Fruit fly (Drosophila melanogaster) whole organism, embryonic: ENCODE results near the gene CG42656.

Experiments used
- CG11398 ChIP-seq: fragments of 200-800 bp; sonication (Bioruptor generic); optimal IDR thresholded peaks from 2 replicates; lab custom pipeline; 2016; ENCODE audit warnings: missing biosample characterization, missing genetic modification characterization
- CG11696 ChIP-seq: fragments of 200-800 bp; sonication (Bioruptor generic); IDR thresholded peaks from 2 replicates; pipeline ENCODE4 v1.3.6; 2022; ENCODE audit warnings: missing biosample characterization, missing genetic modification characterization
- CG11723 ChIP-seq: fragments of 200-800 bp; sonication (Bioruptor generic); optimal IDR thresholded peaks from 2 replicates; lab custom pipeline; 2017; ENCODE audit warnings: missing biosample characterization, mild to moderate bottlenecking, missing genetic modification characterization
- CG14710 ChIP-seq: fragments of 200-800 bp; sonication (Bioruptor generic); optimal IDR thresholded peaks from 3 replicates; lab custom pipeline; 2019; ENCODE audit warnings: missing biosample characterization, mild to moderate bottlenecking, missing genetic modification characterization, moderate library complexity
- CG1647 ChIP-seq: fragments of 200-800 bp; sonication (Bioruptor generic); optimal IDR thresholded peaks from 3 replicates; lab custom pipeline; 2016; ENCODE audit warnings: missing biosample characterization, missing genetic modification characterization
- CG17359 ChIP-seq: fragments of 200-800 bp; sonication (Bioruptor generic); optimal IDR thresholded peaks from 3 replicates; lab custom pipeline; 2018; ENCODE audit warnings: missing biosample characterization, mild to moderate bottlenecking, missing genetic modification characterization, moderate library complexity
- CG18599 ChIP-seq: fragments of 200-800 bp; sonication (Bioruptor generic); optimal IDR thresholded peaks from 3 replicates; lab custom pipeline; 2017; ENCODE audit warnings: missing biosample characterization, missing genetic modification characterization, mild to moderate bottlenecking, moderate library complexity, missing genetic modification reagents
- CG18619 ChIP-seq: fragments of 200-800 bp; sonication (Bioruptor generic); optimal IDR thresholded peaks from 3 replicates; lab custom pipeline; 2017; ENCODE audit warnings: missing biosample characterization, mild to moderate bottlenecking, missing genetic modification characterization
- CG2199 ChIP-seq: fragments of 200-800 bp; sonication (Bioruptor generic); IDR thresholded peaks from 3 replicates; pipeline ENCODE4 v1.3.6; 2022; ENCODE audit warnings: missing biosample characterization, missing genetic modification characterization
- CG2712 ChIP-seq: fragments of 200-800 bp; optimal IDR thresholded peaks from 3 replicates; lab custom pipeline; 2019; ENCODE audit warnings: missing biosample characterization, mild to moderate bottlenecking, missing genetic modification characterization, moderate library complexity
- CG31224 ChIP-seq: fragments of 200-800 bp; sonication (Bioruptor generic); IDR thresholded peaks from 2 replicates; pipeline ENCODE4 v1.3.6; 2022; ENCODE audit warnings: missing biosample characterization, missing genetic modification characterization
- CG32532 ChIP-seq: fragments of 200-800 bp; sonication (Bioruptor generic); IDR thresholded peaks from 2 replicates; pipeline ENCODE4 v1.3.6; 2022; ENCODE audit warnings: missing biosample characterization, missing genetic modification characterization
- CG33557 ChIP-seq: fragments of 200-800 bp; sonication (Bioruptor generic); optimal IDR thresholded peaks from 2 replicates; lab custom pipeline; 2019; ENCODE audit warnings: missing biosample characterization, mild to moderate bottlenecking, missing genetic modification characterization, moderate library complexity
- CG34422 ChIP-seq: fragments of 200-800 bp; sonication (Bioruptor generic); IDR thresholded peaks from 3 replicates; pipeline ENCODE4 v1.3.6; 2022; ENCODE audit warnings: missing biosample characterization, missing genetic modification characterization
- CG42726 ChIP-seq: fragments of 200-800 bp; sonication (Bioruptor generic); IDR thresholded peaks from 2 replicates; pipeline ENCODE4 v1.3.6; 2022; ENCODE audit warnings: missing biosample characterization, missing genetic modification characterization; ENCODE audit not compliant: partially characterized antibody
- CG5953 ChIP-seq: fragments of 200-800 bp; sonication (Bioruptor generic); IDR thresholded peaks from 2 replicates; pipeline ENCODE4 v1.3.6; 2022; ENCODE audit warnings: missing biosample characterization, missing genetic modification characterization
- CG6175 ChIP-seq: fragments of 200-800 bp; sonication (Bioruptor generic); IDR thresholded peaks from 3 replicates; pipeline ENCODE4 v1.3.6; 2022; ENCODE audit warnings: missing biosample characterization, missing genetic modification characterization
- CG6272 ChIP-seq: fragments of 200-800 bp; sonication (Bioruptor generic); IDR thresholded peaks from 2 replicates; pipeline ENCODE4 v1.3.6; 2022; ENCODE audit warnings: missing biosample characterization, missing genetic modification characterization
- CG6683 ChIP-seq: fragments of 200-800 bp; sonication (Bioruptor generic); optimal IDR thresholded peaks from 2 replicates; lab custom pipeline; 2017; ENCODE audit warnings: missing biosample characterization, mild to moderate bottlenecking, missing genetic modification characterization, missing genetic modification reagents
- CG7556 ChIP-seq: fragments of 200-800 bp; sonication (Bioruptor generic); optimal IDR thresholded peaks from 2 replicates; lab custom pipeline; 2017; ENCODE audit warnings: missing biosample characterization, mild to moderate bottlenecking, missing genetic modification characterization
- CG8290 ChIP-seq, 3 experiments: fragments of 200-800 bp; sonication (Bioruptor generic); optimal IDR thresholded peaks; 2 replicates each; lab custom pipeline; 2016 to 2019; ENCODE audit warnings: missing biosample characterization in 3 of 3, missing genetic modification characterization in 3 of 3, mild to moderate bottlenecking in 2 of 3, moderate library complexity in 1 of 3
- CTCF ChIP-seq: fragments of 200-800 bp; sonication (Bioruptor generic); optimal IDR thresholded peaks from 2 replicates; lab custom pipeline; 2017; ENCODE audit warnings: missing biosample characterization, mild to moderate bottlenecking, missing genetic modification characterization, moderate library complexity
- HLH3B ChIP-seq: fragments of 200-800 bp; sonication (Bioruptor generic); IDR thresholded peaks from 2 replicates; pipeline ENCODE4 v1.3.6; 2022; ENCODE audit warnings: missing biosample characterization, missing genetic modification characterization
- Hsf ChIP-seq: fragments of 200-800 bp; sonication (Bioruptor generic); optimal IDR thresholded peaks from 3 replicates; lab custom pipeline; 2016; ENCODE audit warnings: missing biosample characterization, missing genetic modification characterization
- Jarid2 ChIP-seq: fragments of 200-800 bp; sonication (Bioruptor generic); optimal IDR thresholded peaks from 3 replicates; lab custom pipeline; 2017; ENCODE audit warnings: mild to moderate bottlenecking, missing biosample characterization, missing genetic modification reagents, missing genetic modification characterization
- Lpt ChIP-seq: fragments of >200 bp; optimal IDR thresholded peaks from 2 replicates; lab custom pipeline; 2018; ENCODE audit warnings: missing biosample characterization, missing genetic modification characterization
- NC2α ChIP-seq: fragments of 200-800 bp; sonication (Bioruptor generic); optimal IDR thresholded peaks from 2 replicates; lab custom pipeline; 2016; ENCODE audit warnings: missing biosample characterization, missing genetic modification characterization
- Ravus ChIP-seq: fragments of 200-800 bp; sonication (Bioruptor generic); IDR thresholded peaks from 2 replicates; pipeline ENCODE4 v1.3.6; 2022; ENCODE audit warnings: missing biosample characterization, missing genetic modification characterization
- Sox102F ChIP-seq: fragments of 200-800 bp; sonication (Bioruptor generic); optimal IDR thresholded peaks from 2 replicates; lab custom pipeline; 2018; ENCODE audit warnings: missing biosample characterization, mild to moderate bottlenecking, missing genetic modification characterization, moderate library complexity
- Spps ChIP-seq: fragments of 200-800 bp; sonication (Bioruptor generic); optimal IDR thresholded peaks from 2 replicates; lab custom pipeline; 2018; ENCODE audit warnings: missing biosample characterization, mild to moderate bottlenecking, missing genetic modification characterization
- Sry-β ChIP-seq: fragments of 200-800 bp; sonication (Bioruptor generic); optimal IDR thresholded peaks from 2 replicates; lab custom pipeline; 2018; ENCODE audit warnings: missing biosample characterization, mild to moderate bottlenecking, missing genetic modification characterization, moderate library complexity
- Sry-δ ChIP-seq: fragments of 200-800 bp; sonication (Bioruptor generic); optimal IDR thresholded peaks from 2 replicates; lab custom pipeline; 2016; ENCODE audit warnings: missing biosample characterization, missing genetic modification characterization
- Stat92E ChIP-seq, 3 experiments: fragments of >200 bp in 2 of 3; fragments of 200-800 bp in 1 of 3; sonication (Bioruptor generic) in 1 of 3; optimal IDR thresholded peaks; 2 replicates each; lab custom pipeline; 2017 to 2019; ENCODE audit warnings: missing biosample characterization in 3 of 3, missing genetic modification characterization in 3 of 3, mild to moderate bottlenecking in 1 of 3, moderate library complexity in 1 of 3
- Xrp1 ChIP-seq: fragments of 200-800 bp; sonication (Bioruptor generic); IDR thresholded peaks from 2 replicates; pipeline ENCODE4 v1.3.6; 2022; ENCODE audit warnings: missing biosample characterization, missing genetic modification characterization
- az2 ChIP-seq: fragments of 200-800 bp; sonication (Bioruptor generic); optimal IDR thresholded peaks from 3 replicates; lab custom pipeline; 2016; ENCODE audit warnings: missing biosample characterization, missing genetic modification characterization
- bbx ChIP-seq: fragments of 200-800 bp; sonication (Bioruptor generic); IDR thresholded peaks from 2 replicates; pipeline ENCODE4 v1.3.6; 2022; ENCODE audit warnings: missing biosample characterization, missing genetic modification characterization; ENCODE audit not compliant: partially characterized antibody
- crp ChIP-seq, 2 experiments: fragments of 200-800 bp; sonication (Bioruptor generic); optimal IDR thresholded peaks; 2 replicates in 1 of 2; 3 replicates in 1 of 2; lab custom pipeline; 2017; ENCODE audit warnings: missing biosample characterization in 2 of 2, missing genetic modification characterization in 2 of 2, mild to moderate bottlenecking in 1 of 2, moderate library complexity in 1 of 2
- danr ChIP-seq: fragments of 200-800 bp; sonication (Bioruptor generic); IDR thresholded peaks from 2 replicates; pipeline ENCODE4 v1.3.6; 2022; ENCODE audit warnings: missing biosample characterization, missing genetic modification characterization
- gsb-n ChIP-seq: fragments of 200-800 bp; sonication (Bioruptor generic); optimal IDR thresholded peaks from 3 replicates; lab custom pipeline; 2018; ENCODE audit warnings: missing biosample characterization, mild to moderate bottlenecking, missing genetic modification characterization
- lilli ChIP-seq: fragments of 200-800 bp; sonication (Bioruptor generic); optimal IDR thresholded peaks from 3 replicates; lab custom pipeline; 2016; ENCODE audit warnings: missing biosample characterization, missing genetic modification characterization
- lmd ChIP-seq: fragments of 200-800 bp; sonication (Bioruptor generic); IDR thresholded peaks from 2 replicates; pipeline ENCODE4 v1.3.6; 2022; ENCODE audit warnings: missing biosample characterization, missing genetic modification characterization
- maf-S ChIP-seq: fragments of 200-800 bp; sonication (Bioruptor generic); optimal IDR thresholded peaks from 2 replicates; lab custom pipeline; 2016; ENCODE audit warnings: missing biosample characterization, missing genetic modification characterization
- nerfin-2 ChIP-seq: fragments of 200-800 bp; sonication (Bioruptor generic); IDR thresholded peaks from 2 replicates; pipeline ENCODE4 v1.3.6; 2022; ENCODE audit warnings: missing biosample characterization, missing genetic modification characterization; ENCODE audit not compliant: partially characterized antibody
- pho ChIP-seq: fragments of 200-800 bp; sonication (Bioruptor generic); optimal IDR thresholded peaks from 2 replicates; lab custom pipeline; 2016; ENCODE audit warnings: missing biosample characterization, missing genetic modification characterization
- pros ChIP-seq: fragments of 200-800 bp; sonication (Bioruptor generic); optimal IDR thresholded peaks from 3 replicates; lab custom pipeline; 2019; ENCODE audit warnings: missing biosample characterization, mild to moderate bottlenecking, missing genetic modification characterization, moderate library complexity
- sima ChIP-seq: fragments of 200-800 bp; sonication (Bioruptor generic); optimal IDR thresholded peaks from 2 replicates; lab custom pipeline; 2016; ENCODE audit warnings: missing biosample characterization, missing genetic modification characterization
- slou ChIP-seq: fragments of 200-800 bp; sonication (Bioruptor generic); optimal IDR thresholded peaks from 3 replicates; lab custom pipeline; 2016; ENCODE audit warnings: missing biosample characterization, missing genetic modification characterization
- twi ChIP-seq: fragments of 200-800 bp; optimal IDR thresholded peaks from 2 replicates; lab custom pipeline; 2019; ENCODE audit warnings: missing biosample characterization, mild to moderate bottlenecking, missing genetic modification characterization, moderate library complexity
- usp ChIP-seq: fragments of >200 bp; optimal IDR thresholded peaks from 2 replicates; lab custom pipeline; 2017; ENCODE audit warnings: missing biosample characterization, missing genetic modification characterization
- z ChIP-seq: fragments of 200-800 bp; sonication (Bioruptor generic); IDR thresholded peaks from 3 replicates; pipeline ENCODE4 v1.3.6; 2022; ENCODE audit warnings: missing biosample characterization, missing genetic modification characterization

CG42656 gene

DNA sequence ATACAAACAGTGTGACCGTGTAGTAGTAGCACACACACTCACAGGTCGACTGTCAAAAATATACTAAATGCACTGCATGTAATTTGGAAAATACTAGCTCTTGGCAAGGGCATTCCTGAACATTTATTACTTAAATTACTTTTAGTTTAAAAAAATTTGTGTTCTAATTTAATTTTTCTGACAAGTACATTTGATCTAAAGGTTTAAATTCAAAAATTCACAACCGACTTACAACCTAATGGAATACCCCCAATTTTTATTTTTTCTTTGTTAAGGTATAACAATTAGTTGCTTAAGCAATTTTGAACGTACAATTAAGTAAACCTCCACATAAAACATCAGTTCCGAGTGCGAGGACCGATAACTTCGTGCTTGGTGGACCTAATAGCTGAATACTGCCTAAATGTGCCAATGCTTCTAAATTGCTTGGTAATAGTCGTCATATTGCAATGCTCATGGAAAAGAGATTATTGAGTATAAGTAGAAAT, 19.3 kb downstream of the CG42656 start, which contains the start of gene CG1142 (continued):
- TF ChIP-seq CTCF (GFP tag; lab: Kevin White, UChicago) (peak; percentile 73), CG7556 (peak; percentile 98), pho (GFP tag; lab: Kevin White, UChicago) (peak; percentile 97), Stat92E (GFP tag; optimal IDR thresholded peaks at IDR 0.05; lab: Kevin White, UChicago) (peak in 1 of 3 experiments; percentile 97), CG34422 (GFP tag; lab: Robert Waterston, UW) (peak; percentile 99), Jarid2 (GFP tag; lab: Kevin White, UChicago) (peak; percentile 90), CG17359 (peak; percentile 99), CG8290 (GFP tag; optimal IDR thresholded peaks at IDR 0.05; lab: Kevin White, UChicago) (peak; percentile 89), CG8290 (tag; optimal IDR thresholded peaks at IDR 0.05; lab: Kevin White, UChicago) (peak; percentile 94 to 96), CG11398 (GFP tag; lab: Kevin White, UChicago) (peak; percentile 95), nerfin-2 (no peak), Sox102F (peak; percentile 99), maf-S (GFP tag; lab: Kevin White, UChicago) (peak; percentile 97), Hsf (GFP tag; lab: Kevin White, UChicago) (peak; percentile 98), Sry-β (peak; percentile 72), CG6272 (GFP tag; lab: Robert Waterston, UW) (peak; percentile 90), CG5953 (peak; percentile 98), CG18619 (peak; percentile 96), CG1647 (GFP tag; lab: Kevin White, UChicago) (peak; percentile 92), z (GFP tag; lab: Robert Waterston, UW) (peak; percentile 85), sima (GFP tag; lab: Kevin White, UChicago) (peak; percentile 94), HLH3B (GFP tag; lab: Robert Waterston, UW) (peak; percentile 97), twi (peak; percentile 98), slou (GFP tag; lab: Kevin White, UChicago) (peak; percentile 96), NC2α (peak; percentile 95), CG2199 (GFP tag; lab: Robert Waterston, UW) (peak; percentile 98), usp (GFP tag; lab: Kevin White, UChicago) (no peak), pros (GFP tag; lab: Kevin White, UChicago) (peak; percentile 73), Sry-δ (GFP tag; lab: Kevin White, UChicago) (peak; percentile 73), Lpt (GFP tag; lab: Kevin White, UChicago) (no peak), danr (peak; percentile 95), Ravus (peak; percentile 95), CG31224 (GFP tag; lab: Robert Waterston, UW) (peak; percentile 96), CG2712 (tag; lab: Kevin White, UChicago) (peak; percentile 99), CG32532 (GFP tag; lab: Robert Waterston, UW) (peak; percentile 99), CG11696 (GFP tag; lab: Robert Waterston, UW) (peak; percentile 97), Xrp1 (GFP tag; lab: Robert Waterston, UW) (peak; percentile 99), Spps (tag; lab: Kevin White, UChicago) (peak; percentile 99), CG11723 (GFP tag; lab: Kevin White, UChicago) (peak; percentile 93), az2 (GFP tag; lab: Kevin White, UChicago) (peak; percentile 98), CG6683 (GFP tag; lab: Kevin White, UChicago) (peak; percentile 95), CG14710 (peak; percentile 99), bbx (GFP tag; lab: Robert Waterston, UW) (no peak), lmd (GFP tag; lab: Robert Waterston, UW) (peak; percentile 98), gsb-n (tag; lab: Kevin White, UChicago) (peak; percentile 99), lilli (peak; percentile 97), CG42726 (GFP tag; lab: Robert Waterston, UW) (no peak), CG18599 (GFP tag; lab: Kevin White, UChicago) (peak; percentile 98), crp (GFP tag; optimal IDR thresholded peaks at IDR 0.05; lab: Kevin White, UChicago) (peak in 1 of 2 experiments; percentile 71), CG6175 (GFP tag; lab: Robert Waterston, UW) (peak; percentile 92), CG33557 (GFP tag; lab: Kevin White, UChicago) (peak; percentile 99)
